Worm (Caenorhabditis elegans): ENCODE results near the gene T06E6.10.

Gene T06E6.10

ce11 chrV:15431322-15432052 is 13.6 kb downstream of the T06E6.10 start:
- TF ChIP-seq unc-39 (tag; optimal IDR thresholded peaks at IDR 0.05) (peak; percentile 70), gmeb-1 (tag; optimal IDR thresholded peaks at IDR 0.05) (no peak), ztf-11 (tag; optimal IDR thresholded peaks at IDR 0.05) (no peak)

ce11 chrV:15432457-15432856 is 14.5 kb downstream of the T06E6.10 start, which contains the start of gene T26H5.8:
T26H5.8 (minus strand) TSS chrV:15432726.
- no peak for TF ChIP-seq elt-1 (tag; optimal IDR thresholded peaks at IDR 0.05)
- TF ChIP-seq nhr-12 (tag; optimal IDR thresholded peaks at IDR 0.05): no peak
- TF ChIP-seq nhr-25 (tag; optimal IDR thresholded peaks at IDR 0.05): no peak
- TF ChIP-seq sma-9 (GFP tag; optimal IDR thresholded peaks at IDR 0.05): no peak
- no peak for TF ChIP-seq sma-9 (tag; optimal IDR thresholded peaks at IDR 0.05)
- no peak for TF ChIP-seq egl-27 (tag; optimal IDR thresholded peaks at IDR 0.05)
- TF ChIP-seq lin-11 (tag; optimal IDR thresholded peaks at IDR 0.05): no peak
- no peak for TF ChIP-seq lin-13 (GFP tag; optimal IDR thresholded peaks at IDR 0.05)
- peak; percentile 74 for TF ChIP-seq fos-1 (tag; optimal IDR thresholded peaks at IDR 0.05)
- peak; percentile 43 for TF ChIP-seq gmeb-1 (tag; optimal IDR thresholded peaks at IDR 0.05)
- TF ChIP-seq R02D3.7 (tag; optimal IDR thresholded peaks at IDR 0.05): no peak
- TF ChIP-seq nhr-21 (tag; optimal IDR thresholded peaks at IDR 0.05): no peak
- no peak for TF ChIP-seq ceh-16 (tag; optimal IDR thresholded peaks at IDR 0.05)
- TF ChIP-seq nhr-129 (tag; optimal IDR thresholded peaks at IDR 0.05): no peak
- TF ChIP-seq alr-1 (tag; optimal IDR thresholded peaks at IDR 0.05): no peak

- peak; percentile 68 for TF ChIP-seq fos-1 (tag; optimal IDR thresholded peaks at IDR 0.05)
- TF ChIP-seq nhr-25 (tag; optimal IDR thresholded peaks at IDR 0.05): no peak
These were observed 16.7 kb downstream of the T06E6.10 start for ce11 chrV:15434647-15435046.

ce11 chrV:15436133-15436532 is 18.2 kb downstream of the T06E6.10 start:
- TF ChIP-seq Y55F3AM.14 (GFP tag; optimal IDR thresholded peaks at IDR 0.05): no peak
- no peak for TF ChIP-seq C34F6.9 (tag; optimal IDR thresholded peaks at IDR 0.05)
- no peak for TF ChIP-seq mdl-1 (tag; optimal IDR thresholded peaks at IDR 0.05)
- TF ChIP-seq ceh-16 (tag; optimal IDR thresholded peaks at IDR 0.05): no peak
- TF ChIP-seq sma-9 (GFP tag; optimal IDR thresholded peaks at IDR 0.05): peak; percentile 57
- no peak for TF ChIP-seq sma-9 (tag; optimal IDR thresholded peaks at IDR 0.05)
- TF ChIP-seq fos-1 (tag; optimal IDR thresholded peaks at IDR 0.05): peak; percentile 98

ce11 chrV:15442384-15442783 is 24.5 kb downstream of the T06E6.10 start:
- no peak for TF ChIP-seq mdl-1 (tag; optimal IDR thresholded peaks at IDR 0.05)
- no peak for TF ChIP-seq skn-1 (tag; optimal IDR thresholded peaks at IDR 0.05)
- TF ChIP-seq ztf-4 (tag; optimal IDR thresholded peaks at IDR 0.05): no peak
- no peak for TF ChIP-seq nhr-77 (tag; optimal IDR thresholded peaks at IDR 0.05)
- TF ChIP-seq R02D3.7 (tag; optimal IDR thresholded peaks at IDR 0.05): no peak
- TF ChIP-seq nhr-21 (tag; optimal IDR thresholded peaks at IDR 0.05): no peak
- TF ChIP-seq nhr-25 (tag; optimal IDR thresholded peaks at IDR 0.05): no peak
- no peak for TF ChIP-seq blmp-1 (tag; optimal IDR thresholded peaks at IDR 0.05; ENCODE audit: insufficient read depth)

- TF ChIP-seq aly-2 (tag; optimal IDR thresholded peaks at IDR 0.05) (no peak), nhr-237 (tag; optimal IDR thresholded peaks at IDR 0.05) (no peak), nhr-10 (tag; optimal IDR thresholded peaks at IDR 0.05) (no peak), elt-3 (tag; optimal IDR thresholded peaks at IDR 0.05) (no peak), nhr-11 (tag; optimal IDR thresholded peaks at IDR 0.05) (no peak), snpc-4 (tag; optimal IDR thresholded peaks at IDR 0.05) (no peak), R02D3.7 (tag; optimal IDR thresholded peaks at IDR 0.05) (no peak)
These were observed 25.8 kb downstream of the T06E6.10 start, which contains the start of gene T26H5.10 for ce11 chrV:15443708-15444107. T26H5.10 (minus strand) TSS chrV:15443808.

ce11 chrV:15444188-15444587 is 26.3 kb downstream of the T06E6.10 start, which contains the start of gene T26H5.11:
T26H5.11 (minus strand) TSS chrV:15444288.
- TF ChIP-seq egl-27 (tag; optimal IDR thresholded peaks at IDR 0.05) (no peak), R02D3.7 (tag; optimal IDR thresholded peaks at IDR 0.05) (no peak), lin-13 (GFP tag; optimal IDR thresholded peaks at IDR 0.05) (no peak), ceh-16 (tag; optimal IDR thresholded peaks at IDR 0.05) (no peak), sem-4 (tag; optimal IDR thresholded peaks at IDR 0.05) (no peak), mab-5 (tag; optimal IDR thresholded peaks at IDR 0.05) (no peak), mdl-1 (tag; optimal IDR thresholded peaks at IDR 0.05) (no peak), ztf-4 (tag; optimal IDR thresholded peaks at IDR 0.05) (no peak)

Measured in whole organism, L2 larva.